Fruit fly (Drosophila melanogaster): Measurements from ENCODE around the gene CG9691.
A peak's percentile ranks its signal among the peaks of the same experiment; 100 is the strongest.

dm6 chrX:9868510-9869248 is 15.6 kb upstream of the CG9691 start, which contains the start of gene CG45060:
- TF ChIP-seq CG15336 (GFP tag; IDR thresholded peaks at IDR 0.05) (no peak), CG6792 (GFP tag; optimal IDR thresholded peaks at IDR 0.05) (no peak), fd59A (GFP tag; optimal IDR thresholded peaks at IDR 0.05) (no peak), svp (GFP tag) (peak; percentile 66), Gug (GFP tag; IDR thresholded peaks at IDR 0.05) (no peak), CG8632 (GFP tag; optimal IDR thresholded peaks at IDR 0.05) (no peak), vri (GFP tag; optimal IDR thresholded peaks at IDR 0.05) (peak; percentile 29), acj6 (GFP tag; optimal IDR thresholded peaks at IDR 0.05) (no peak), Hr39 (GFP tag; optimal IDR thresholded peaks at IDR 0.05) (no peak), CG8119 (GFP tag; IDR thresholded peaks at IDR 0.05) (no peak)
